Fruit fly (Drosophila melanogaster): ENCODE results near the gene CG14406.

dm6 chrX:14909051-14909450 is 1.6 kb downstream of the CG14406 start:
- TF ChIP-seq usp (GFP tag; optimal IDR thresholded peaks at IDR 0.05) (no peak), CG8478 (optimal IDR thresholded peaks at IDR 0.05) (no peak), EcR (GFP tag; optimal IDR thresholded peaks at IDR 0.05) (no peak)

Measured in whole organism.